Fruit fly (Drosophila melanogaster): ENCODE measurements around the gene frc.

frc gene

DNA sequence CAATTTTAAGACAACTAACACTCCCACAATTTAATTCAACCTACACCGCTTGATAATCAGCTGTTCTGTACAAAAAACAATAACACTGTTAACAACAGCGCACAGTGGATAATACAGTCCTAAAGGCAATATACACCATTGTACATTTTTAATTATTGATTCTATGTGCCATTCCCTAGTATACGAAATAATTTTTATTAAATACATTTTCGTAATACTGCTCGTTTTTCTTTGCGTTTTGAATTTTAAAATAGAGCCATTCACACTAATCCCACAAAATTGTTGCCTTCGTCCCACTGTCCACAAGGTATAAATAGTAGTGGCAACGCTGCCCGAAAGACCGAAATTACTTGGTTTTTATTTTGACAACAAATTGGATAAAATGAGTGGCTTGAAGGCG lies 565 bp upstream of the frc start, which contains the start of the genes Coq4 and CG32176 (continued):
- peak; percentile 98 for TF ChIP-seq tio (GFP tag; optimal IDR thresholded peaks at IDR 0.05)
- TF ChIP-seq yki (optimal IDR thresholded peaks at IDR 0.05): no peak
- TF ChIP-seq Lhr (GFP tag; optimal IDR thresholded peaks at IDR 0.05): peak; percentile 91
- TF ChIP-seq Aef1 (GFP tag; IDR thresholded peaks at IDR 0.05): peak; percentile 97
- peak; percentile 98 for TF ChIP-seq CG10366 (GFP tag; IDR thresholded peaks at IDR 0.05)
- TF ChIP-seq CG3163 (GFP tag; optimal IDR thresholded peaks at IDR 0.05): peak; percentile 88
- peak; percentile 95 for TF ChIP-seq en (GFP tag; optimal IDR thresholded peaks at IDR 0.05)
- TF ChIP-seq YL-1 (GFP tag; optimal IDR thresholded peaks at IDR 0.05): peak; percentile 91
- TF ChIP-seq Fer1 (GFP tag; optimal IDR thresholded peaks at IDR 0.05): peak; percentile 97
- TF ChIP-seq Nf-YB (GFP tag; optimal IDR thresholded peaks at IDR 0.05): peak; percentile 84
- TF ChIP-seq Eip74EF (GFP tag; optimal IDR thresholded peaks at IDR 0.05): peak in 1 of 2 experiments; percentile 89
- TF ChIP-seq Dp (GFP tag; optimal IDR thresholded peaks at IDR 0.05): peak; percentile 34
- TF ChIP-seq stc (GFP tag; IDR thresholded peaks at IDR 0.05): peak; percentile 97
- TF ChIP-seq CG8089 (GFP tag; optimal IDR thresholded peaks at IDR 0.05): peak; percentile 97
- peak; percentile 93 for TF ChIP-seq onecut (GFP tag; IDR thresholded peaks at IDR 0.05)
- TF ChIP-seq cas (GFP tag; IDR thresholded peaks at IDR 0.05): peak; percentile 95
- TF ChIP-seq shn (GFP tag; optimal IDR thresholded peaks at IDR 0.05): peak; percentile 99
- peak; percentile 91 for TF ChIP-seq CG10565 (GFP tag; optimal IDR thresholded peaks at IDR 0.05)
- peak; percentile 94 for TF ChIP-seq CG1024 (GFP tag; IDR thresholded peaks at IDR 0.05)
- peak; percentile 91 for TF ChIP-seq ash1 (GFP tag; optimal IDR thresholded peaks at IDR 0.05)
- TF ChIP-seq nmo (GFP tag; optimal IDR thresholded peaks at IDR 0.05): peak; percentile 98
- TF ChIP-seq danr (GFP tag; IDR thresholded peaks at IDR 0.05): peak; percentile 92
- peak; percentile 98 for TF ChIP-seq gro (GFP tag; optimal IDR thresholded peaks at IDR 0.05)
- TF ChIP-seq crp (GFP tag; optimal IDR thresholded peaks at IDR 0.05): peak; percentile 73 to 88
- peak; percentile 91 for TF ChIP-seq Elba2 (GFP tag; optimal IDR thresholded peaks at IDR 0.05)
- TF ChIP-seq chn (GFP tag; optimal IDR thresholded peaks at IDR 0.05): peak; percentile 99
- TF ChIP-seq ind (GFP tag; optimal IDR thresholded peaks at IDR 0.05): peak; percentile 99
- TF ChIP-seq NC2α (GFP tag; optimal IDR thresholded peaks at IDR 0.05): peak; percentile 96
- TF ChIP-seq luna (GFP tag; optimal IDR thresholded peaks at IDR 0.05): peak; percentile 96
- TF ChIP-seq dati (GFP tag; IDR thresholded peaks at IDR 0.05): peak; percentile 92

DNA sequence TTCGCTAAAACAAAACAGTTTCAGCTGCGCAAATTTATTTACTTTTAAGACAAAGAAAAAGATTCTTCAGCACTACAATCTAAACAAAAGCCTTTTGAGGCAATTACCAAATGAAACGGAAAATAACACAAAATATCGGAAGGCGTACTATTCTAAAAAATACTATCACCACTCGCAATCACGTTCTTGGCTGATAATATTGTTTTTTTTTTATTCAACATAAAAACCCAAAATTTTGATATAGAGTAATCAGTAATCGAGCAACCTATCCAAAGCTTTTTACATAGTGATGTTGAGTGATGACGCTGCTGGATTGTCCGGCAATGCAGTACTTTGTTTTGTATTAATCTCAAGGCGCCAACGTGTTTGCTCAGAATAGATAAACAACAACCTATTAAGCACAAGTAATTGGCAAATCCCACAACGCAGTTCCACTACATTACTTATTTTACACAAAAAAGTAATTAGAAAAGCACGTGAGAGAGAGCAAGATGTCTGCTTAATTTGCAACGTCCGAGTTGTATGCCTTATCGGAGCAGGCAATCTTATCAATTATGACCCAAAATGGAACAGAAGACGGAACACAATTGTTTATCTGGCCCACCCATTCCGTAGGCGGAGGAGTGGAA lies 1.9 kb downstream of the frc start:
- no peak for TF ChIP-seq Camta (GFP tag; optimal IDR thresholded peaks at IDR 0.05)
- no peak for TF ChIP-seq H2.0 (GFP tag; IDR thresholded peaks at IDR 0.05)
- TF ChIP-seq kni (GFP tag; optimal IDR thresholded peaks at IDR 0.05): no peak
- no peak for TF ChIP-seq bbx (GFP tag; IDR thresholded peaks at IDR 0.05; ENCODE audit: partially characterized antibody)
- peak; percentile 7 for TF ChIP-seq gro (GFP tag; optimal IDR thresholded peaks at IDR 0.05)
- TF ChIP-seq caup (GFP tag; optimal IDR thresholded peaks at IDR 0.05; ENCODE audit: severe bottlenecking): peak; percentile 5
- no peak for TF ChIP-seq CG12155 (GFP tag; optimal IDR thresholded peaks at IDR 0.05)
- no peak for TF ChIP-seq ato (GFP tag; IDR thresholded peaks at IDR 0.05; ENCODE audit: partially characterized antibody)
- no peak for TF ChIP-seq eve (GFP tag; optimal IDR thresholded peaks at IDR 0.05)
- peak; percentile 90 for TF ChIP-seq exex (tag; optimal IDR thresholded peaks at IDR 0.05)
- TF ChIP-seq CG1603 (tag; optimal IDR thresholded peaks at IDR 0.05): no peak
- TF ChIP-seq mirr (GFP tag; optimal IDR thresholded peaks at IDR 0.05): peak; percentile 33
- no peak for TF ChIP-seq Max (GFP tag; optimal IDR thresholded peaks at IDR 0.05)
- peak; percentile 73 for TF ChIP-seq CG34376 (GFP tag; optimal IDR thresholded peaks at IDR 0.05)
- no peak for TF ChIP-seq CG1233 (GFP tag; optimal IDR thresholded peaks at IDR 0.05)
- TF ChIP-seq ab (GFP tag; optimal IDR thresholded peaks at IDR 0.05): no peak
- TF ChIP-seq Optix (GFP tag; IDR thresholded peaks at IDR 0.05): no peak
- TF ChIP-seq zen (tag; optimal IDR thresholded peaks at IDR 0.05): no peak
- TF ChIP-seq Adf1 (GFP tag; IDR thresholded peaks at IDR 0.05): no peak
- no peak for TF ChIP-seq onecut (GFP tag; IDR thresholded peaks at IDR 0.05)
- TF ChIP-seq NC2α (GFP tag; optimal IDR thresholded peaks at IDR 0.05): no peak
- TF ChIP-seq CG10321 (GFP tag; IDR thresholded peaks at IDR 0.05): no peak
- TF ChIP-seq her (GFP tag; optimal IDR thresholded peaks at IDR 0.05): no peak
- no peak for TF ChIP-seq chm (GFP tag; IDR thresholded peaks at IDR 0.05)
